Worm (Caenorhabditis elegans) whole organism, early embryonic: ENCODE measurements around the gene F56B3.2.

Experiments
- B0310.2 ChIP-seq: sonication (generic microtip); optimal IDR thresholded peaks from 2 replicates; lab custom pipeline; 2016; ENCODE audit warnings: mild to moderate bottlenecking, missing genetic modification characterization, missing compliant biosample characterization
- F13C5.2 ChIP-seq: sonication (generic microtip); optimal IDR thresholded peaks from 2 replicates; lab custom pipeline; 2017; ENCODE audit warnings: mild to moderate bottlenecking, missing genetic modification characterization, inconsistent platforms, missing compliant biosample characterization
- aly-1 ChIP-seq: sonication (generic microtip); optimal IDR thresholded peaks from 2 replicates; lab custom pipeline; 2016; ENCODE audit warnings: missing genetic modification characterization, missing compliant biosample characterization
- ama-1 ChIP-seq: fragments of 150-350 bp; optimal IDR thresholded peaks from 2 replicates; lab custom pipeline; 2014
- ceh-13 ChIP-seq: fragments of 200-800 bp; sonication (Bioruptor generic); optimal IDR thresholded peaks from 2 replicates; lab custom pipeline; 2018; ENCODE audit warnings: mild to moderate bottlenecking, missing genetic modification characterization, missing compliant biosample characterization
- ceh-36 ChIP-seq: sonication (generic microtip); optimal IDR thresholded peaks from 2 replicates; lab custom pipeline; 2016; ENCODE audit warnings: missing genetic modification characterization, inconsistent platforms, missing compliant biosample characterization
- flt-1 ChIP-seq: fragments of 200-800 bp; sonication (Bioruptor generic); IDR thresholded peaks from 2 replicates; pipeline ENCODE4 v1.3.6; 2022; ENCODE audit warnings: missing genetic modification characterization, missing compliant biosample characterization
- hmg-4 ChIP-seq: fragments of 200-800 bp; sonication (Bioruptor generic); optimal IDR thresholded peaks from 2 replicates; lab custom pipeline; 2018; ENCODE audit warnings: mild to moderate bottlenecking, missing genetic modification characterization, missing compliant biosample characterization
- pes-1 ChIP-seq: fragments of 200-800 bp; sonication (Bioruptor generic); IDR thresholded peaks from 2 replicates; pipeline ENCODE4 v1.3.6; 2022; ENCODE audit warnings: missing genetic modification reagents, missing genetic modification characterization, missing compliant biosample characterization
- sea-1 ChIP-seq: fragments of 200-800 bp; sonication (Bioruptor generic); conservative IDR thresholded peaks from 2 replicates; pipeline ENCODE4 v1.3.6; 2022; ENCODE audit warnings: missing genetic modification characterization, missing compliant biosample characterization
- tbx-11 ChIP-seq: fragments of 200-800 bp; sonication (Bioruptor generic); IDR thresholded peaks from 2 replicates; pipeline ENCODE4 v1.3.6; 2022; ENCODE audit warnings: missing genetic modification characterization, missing compliant biosample characterization

- no peak for TF ChIP-seq sea-1 (GFP tag; lab: Robert Waterston, UW)
- no peak for TF ChIP-seq flt-1
- TF ChIP-seq ama-1 = no peak
- TF ChIP-seq B0310.2 (tag; lab: Kevin White, UChicago) = no peak
- TF ChIP-seq pes-1 (GFP tag; lab: Robert Waterston, UW) = no peak
- TF ChIP-seq hmg-4 (GFP tag; lab: Kevin White, UChicago) = no peak
- TF ChIP-seq aly-1 (tag; lab: Kevin White, UChicago) = no peak
- no peak for TF ChIP-seq ceh-13 (GFP tag; lab: Kevin White, UChicago)
- no peak for TF ChIP-seq F13C5.2 (tag; lab: Kevin White, UChicago)
- no peak for TF ChIP-seq ceh-36 (tag; lab: Kevin White, UChicago)
- no peak for TF ChIP-seq tbx-11 (GFP tag; lab: Robert Waterston, UW)
Measured at ce11 chrIV:768312-768711, at the start of gene F56B3.2.
